Worm (Caenorhabditis elegans) whole organism, midembryonic: ENCODE data around the gene pho-7.

ENCODE experiments used
- T22C8.4 ChIP-seq: fragments of 200-800 bp; sonication (Bioruptor generic); IDR thresholded peaks from 2 replicates; pipeline ENCODE4 v1.3.6; 2022; ENCODE audit warnings: missing genetic modification characterization, missing compliant biosample characterization
- cog-1 ChIP-seq: sonication (generic microtip); optimal IDR thresholded peaks from 2 replicates; lab custom pipeline; 2016; ENCODE audit warnings: missing genetic modification characterization, missing compliant biosample characterization
- flt-1 ChIP-seq: fragments of 200-800 bp; sonication (Bioruptor generic); IDR thresholded peaks from 2 replicates; pipeline ENCODE4 v1.3.6; 2022; ENCODE audit warnings: missing genetic modification characterization, missing compliant biosample characterization
- klf-2 ChIP-seq: fragments of 200-800 bp; sonication (Bioruptor generic); conservative IDR thresholded peaks from 2 replicates; pipeline ENCODE4 v1.3.6; 2022; ENCODE audit warnings: missing genetic modification reagents, missing genetic modification characterization, missing compliant biosample characterization
- med-1 ChIP-seq: sonication (generic microtip); optimal IDR thresholded peaks from 2 replicates; lab custom pipeline; 2017; ENCODE audit warnings: missing genetic modification characterization, mild to moderate bottlenecking, missing compliant biosample characterization, antibody characterized with exemption, missing genetic modification reagents; ENCODE audit not compliant: insufficient read depth
- ref-1 ChIP-seq: fragments of 200-800 bp; sonication (Bioruptor generic); conservative IDR thresholded peaks from 2 replicates; pipeline ENCODE4 v1.3.6; 2022; ENCODE audit warnings: missing genetic modification reagents, missing genetic modification characterization, missing compliant biosample characterization
- tab-1 ChIP-seq: fragments of 200-800 bp; sonication (Bioruptor generic); IDR thresholded peaks from 2 replicates; pipeline ENCODE4 v1.3.6; 2022; ENCODE audit warnings: missing genetic modification characterization, missing compliant biosample characterization
- ztf-23 ChIP-seq: fragments of 200-800 bp; sonication (Bioruptor generic); IDR thresholded peaks from 2 replicates; pipeline ENCODE4 v1.3.6; 2022; ENCODE audit warnings: missing genetic modification reagents, missing genetic modification characterization, missing compliant biosample characterization
- ztf-29 ChIP-seq: fragments of 200-800 bp; sonication (Bioruptor generic); IDR thresholded peaks from 2 replicates; pipeline ENCODE4 v1.3.6; 2022; ENCODE audit warnings: missing genetic modification reagents, missing genetic modification characterization, missing compliant biosample characterization

The pho-7 gene

DNA sequence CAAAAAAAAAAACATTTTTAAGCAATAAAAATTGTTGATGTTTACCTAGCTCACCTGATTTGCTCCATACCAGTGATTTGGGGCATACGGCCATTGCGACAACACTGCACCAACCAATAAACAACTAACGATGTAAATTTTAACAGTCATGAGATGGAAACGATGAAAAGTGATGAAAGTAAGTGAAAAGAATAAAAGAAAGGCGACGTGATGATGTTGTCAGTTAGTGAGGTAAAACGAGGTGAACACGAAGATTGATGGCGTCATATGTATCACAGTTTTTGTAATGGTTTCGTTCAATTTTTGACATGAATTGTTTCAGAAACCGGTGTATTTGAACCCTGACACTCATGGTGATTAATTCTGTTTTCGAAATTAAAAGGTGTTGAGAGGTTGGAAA, 10.0 kb upstream of the pho-7 start, which contains the start of gene K09C8.7:
Gene K09C8.7 (minus strand): TSS at position 226 of the 400 bp plus-strand sequence.
- TF ChIP-seq flt-1 (GFP tag; lab: Robert Waterston, UW) (no peak), klf-2 (GFP tag; lab: Robert Waterston, UW) (no peak), cog-1 (no peak), ztf-29 (GFP tag; lab: Robert Waterston, UW) (no peak), ztf-23 (GFP tag; lab: Robert Waterston, UW) (no peak), med-1 (GFP tag; lab: Kevin White, UChicago) (no peak), T22C8.4 (no peak), ref-1 (GFP tag; lab: Robert Waterston, UW) (no peak), tab-1 (GFP tag; lab: Robert Waterston, UW) (no peak)

- TF ChIP-seq flt-1 (GFP tag; lab: Robert Waterston, UW) (no peak), klf-2 (GFP tag; lab: Robert Waterston, UW) (no peak), ref-1 (GFP tag; lab: Robert Waterston, UW) (no peak), tab-1 (GFP tag; lab: Robert Waterston, UW) (no peak)
Observed at ce11 chrX:10948852-10949251, 7.7 kb upstream of the pho-7 start, which contains the start of gene T21B6.3. TSS of gene T21B6.3 (minus strand) at chrX:10948952.

DNA sequence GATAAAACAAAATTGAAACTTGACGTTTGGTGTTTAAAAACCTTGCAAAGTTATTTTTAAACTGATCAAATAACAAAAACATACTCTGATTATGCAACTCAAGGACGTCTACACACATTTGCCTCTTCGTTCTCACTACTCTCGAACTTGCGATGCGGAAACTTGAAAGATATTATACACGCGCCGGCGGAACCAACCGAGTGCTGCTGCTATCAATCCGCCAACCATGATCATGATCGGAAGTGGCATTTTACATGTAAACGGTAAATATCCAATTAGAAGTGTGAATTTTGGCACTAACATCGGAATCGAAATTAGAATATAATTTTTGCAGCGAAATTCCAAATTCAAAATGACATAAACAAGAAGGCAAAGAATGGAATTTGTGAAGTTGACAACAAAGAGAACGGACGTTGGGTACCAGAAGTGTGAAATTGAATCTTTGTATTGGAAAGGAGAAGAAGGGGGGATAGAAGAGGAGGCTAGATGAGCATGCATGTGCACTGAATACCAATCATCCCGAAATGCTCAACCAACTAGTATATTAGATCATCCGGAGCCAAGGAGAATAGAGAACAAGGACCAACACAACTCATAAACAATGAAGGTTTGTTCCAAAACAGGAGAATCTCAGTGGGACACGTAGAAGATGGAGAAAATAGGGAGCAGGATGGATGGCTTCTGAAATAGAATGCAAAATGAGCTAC, 7.7 kb downstream of the pho-7 start:
- no peak for TF ChIP-seq ref-1 (GFP tag; lab: Robert Waterston, UW)
- no peak for TF ChIP-seq tab-1 (GFP tag; lab: Robert Waterston, UW)
- no peak for TF ChIP-seq flt-1 (GFP tag; lab: Robert Waterston, UW)
- TF ChIP-seq ztf-23 (GFP tag; lab: Robert Waterston, UW) = no peak

DNA sequence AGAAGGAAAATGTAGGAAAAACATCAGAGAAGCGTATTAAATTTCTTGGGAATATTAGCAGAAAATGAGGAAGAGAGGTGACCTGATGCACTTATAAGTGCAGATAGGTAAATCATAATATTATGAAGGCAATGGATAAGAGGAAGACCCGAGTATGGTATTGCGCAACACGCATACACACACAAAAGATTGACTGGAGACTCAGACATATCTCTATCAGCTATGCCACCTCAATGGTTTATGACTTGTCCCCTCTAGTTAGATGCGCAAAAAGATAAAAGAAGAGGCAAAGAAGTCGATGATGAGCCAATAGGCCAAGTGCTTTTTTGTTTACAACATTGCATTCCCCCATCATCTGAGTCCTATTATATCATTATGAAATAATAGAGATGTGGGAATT, 9.1 kb downstream of the pho-7 start:
- TF ChIP-seq flt-1 (GFP tag; lab: Robert Waterston, UW) (no peak), ref-1 (GFP tag; lab: Robert Waterston, UW) (no peak), ztf-29 (GFP tag; lab: Robert Waterston, UW) (no peak), cog-1 (no peak), klf-2 (GFP tag; lab: Robert Waterston, UW) (no peak), T22C8.4 (no peak), ztf-23 (GFP tag; lab: Robert Waterston, UW) (no peak), tab-1 (GFP tag; lab: Robert Waterston, UW) (no peak)

- TF ChIP-seq cog-1 = no peak
- no peak for TF ChIP-seq ref-1 (GFP tag; lab: Robert Waterston, UW)
- TF ChIP-seq tab-1 (GFP tag; lab: Robert Waterston, UW) = no peak
- TF ChIP-seq T22C8.4 = no peak
- TF ChIP-seq ztf-23 (GFP tag; lab: Robert Waterston, UW) = no peak
- TF ChIP-seq klf-2 (GFP tag; lab: Robert Waterston, UW) = no peak
- no peak for TF ChIP-seq med-1 (GFP tag; lab: Kevin White, UChicago)
- no peak for TF ChIP-seq ztf-29 (GFP tag; lab: Robert Waterston, UW)
- no peak for TF ChIP-seq flt-1 (GFP tag; lab: Robert Waterston, UW)
Observed at ce11 chrX:10928948-10929563, 12.1 kb downstream of the pho-7 start, which contains the start of gene dgn-1. TSS of gene dgn-1 (minus strand) at chrX:10928998.

- TF ChIP-seq T22C8.4 = no peak
- no peak for TF ChIP-seq tab-1 (GFP tag; lab: Robert Waterston, UW)
- no peak for TF ChIP-seq cog-1
- no peak for TF ChIP-seq klf-2 (GFP tag; lab: Robert Waterston, UW)
- TF ChIP-seq flt-1 (GFP tag; lab: Robert Waterston, UW) = no peak
- TF ChIP-seq med-1 (GFP tag; lab: Kevin White, UChicago) = no peak
- TF ChIP-seq ztf-23 (GFP tag; lab: Robert Waterston, UW) = no peak
- TF ChIP-seq ref-1 (GFP tag; lab: Robert Waterston, UW) = no peak
Observed at ce11 chrX:10927136-10927535, 14.0 kb downstream of the pho-7 start.

ce11 chrX:10924031-10924430, 17.1 kb downstream of the pho-7 start:
- TF ChIP-seq tab-1 (GFP tag; lab: Robert Waterston, UW) (no peak), klf-2 (GFP tag; lab: Robert Waterston, UW) (no peak), flt-1 (GFP tag; lab: Robert Waterston, UW) (no peak), T22C8.4 (no peak), med-1 (GFP tag; lab: Kevin White, UChicago) (no peak), ztf-29 (GFP tag; lab: Robert Waterston, UW) (no peak), cog-1 (no peak), ref-1 (GFP tag; lab: Robert Waterston, UW) (no peak), ztf-23 (GFP tag; lab: Robert Waterston, UW) (no peak)

DNA sequence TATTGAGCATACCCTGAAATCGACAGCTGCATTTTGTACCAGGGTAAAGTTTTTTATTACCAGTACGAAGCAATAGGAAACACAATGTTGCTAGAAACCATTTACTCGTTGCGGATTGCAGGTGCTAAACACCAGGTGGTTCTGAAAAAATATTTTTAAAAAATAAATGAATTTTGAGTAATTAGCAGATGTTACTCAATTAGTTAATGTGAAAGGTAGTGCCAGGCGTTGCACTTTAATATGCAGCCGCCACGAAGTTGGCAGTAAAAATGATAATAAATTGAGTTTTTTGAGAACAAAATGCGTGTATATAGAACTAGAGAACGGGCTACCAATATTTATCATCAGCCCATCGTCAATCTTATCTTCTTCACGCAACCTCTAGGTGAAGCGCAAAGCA, 21.5 kb downstream of the pho-7 start, which contains the start of gene nstp-9:
Gene nstp-9 (minus strand): TSS at position 101 of the 400 bp plus-strand sequence.
- TF ChIP-seq klf-2 (GFP tag; lab: Robert Waterston, UW) (no peak), ztf-23 (GFP tag; lab: Robert Waterston, UW) (no peak), ztf-29 (GFP tag; lab: Robert Waterston, UW) (no peak), cog-1 (no peak), ref-1 (GFP tag; lab: Robert Waterston, UW) (no peak), flt-1 (GFP tag; lab: Robert Waterston, UW) (no peak), tab-1 (GFP tag; lab: Robert Waterston, UW) (no peak), med-1 (GFP tag; lab: Kevin White, UChicago) (no peak), T22C8.4 (no peak)

- TF ChIP-seq ztf-23 (GFP tag; lab: Robert Waterston, UW) (no peak), T22C8.4 (no peak), flt-1 (GFP tag; lab: Robert Waterston, UW) (no peak), tab-1 (GFP tag; lab: Robert Waterston, UW) (no peak), klf-2 (GFP tag; lab: Robert Waterston, UW) (no peak), cog-1 (no peak), med-1 (GFP tag; lab: Kevin White, UChicago) (no peak), ztf-29 (GFP tag; lab: Robert Waterston, UW) (no peak), ref-1 (GFP tag; lab: Robert Waterston, UW) (no peak)
Observed at ce11 chrX:10916194-10916593, 25.0 kb downstream of the pho-7 start.
